Worm (Caenorhabditis elegans) whole organism, dauer: ENCODE results near the gene ubc-19.

Source experiments
- unc-62 ChIP-seq: sonication (generic microtip); optimal IDR thresholded peaks from 2 replicates; lab custom pipeline; 2017; ENCODE audit warnings: missing biosample characterization, missing genetic modification reagents, missing genetic modification characterization

The ubc-19 gene

DNA sequence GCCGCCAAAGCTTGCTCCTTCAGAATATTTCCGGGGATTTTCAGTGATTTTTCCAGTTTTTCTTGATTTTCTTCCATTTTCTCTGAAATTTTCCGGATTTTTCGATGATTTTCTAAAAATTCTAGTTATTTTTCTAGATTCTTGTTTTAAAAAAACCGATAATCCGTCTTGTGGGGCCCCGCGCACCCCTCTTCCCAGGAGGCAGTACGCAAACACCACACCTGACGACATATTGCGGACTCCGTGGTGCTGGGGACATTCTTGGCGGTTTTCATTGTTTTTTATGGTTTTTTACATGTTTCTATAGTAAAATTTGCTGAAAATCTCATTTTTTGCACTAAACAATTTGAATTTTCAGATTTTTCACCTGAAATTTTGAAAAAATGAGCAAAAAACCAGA lies at the start of gene ubc-19, which contains the start of gene Y69H2.7:
ubc-19 (minus strand) TSS at position 82 of the 400 bp plus-strand sequence.
Y69H2.7 (plus strand) TSS at position 309 of the 400 bp plus-strand sequence.
- no peak for TF ChIP-seq unc-62 (GFP tag; lab: Kevin White, UChicago)

- TF ChIP-seq unc-62 (GFP tag; lab: Kevin White, UChicago), result no peak
These were observed 48.1 kb upstream of the ubc-19 start for ce11 chrV:18737646-18738045.

ce11 chrV:18734381-18734780 lies 44.8 kb upstream of the ubc-19 start, which contains the start of gene scl-20:
Gene scl-20, minus strand, starts transcription at chrV:18734481.
- TF ChIP-seq unc-62 (GFP tag; lab: Kevin White, UChicago), result no peak

ce11 chrV:18733942-18734341 lies 44.4 kb upstream of the ubc-19 start:
- TF ChIP-seq unc-62 (GFP tag; lab: Kevin White, UChicago), result no peak

- TF ChIP-seq unc-62 (GFP tag; lab: Kevin White, UChicago), result no peak
These were observed 42.0 kb upstream of the ubc-19 start, which contains the start of the genes asp-18 and scl-19 for ce11 chrV:18731579-18732041. Gene asp-18, minus strand, starts transcription at chrV:18731679. Gene scl-19, plus strand, starts transcription at chrV:18731991.

DNA sequence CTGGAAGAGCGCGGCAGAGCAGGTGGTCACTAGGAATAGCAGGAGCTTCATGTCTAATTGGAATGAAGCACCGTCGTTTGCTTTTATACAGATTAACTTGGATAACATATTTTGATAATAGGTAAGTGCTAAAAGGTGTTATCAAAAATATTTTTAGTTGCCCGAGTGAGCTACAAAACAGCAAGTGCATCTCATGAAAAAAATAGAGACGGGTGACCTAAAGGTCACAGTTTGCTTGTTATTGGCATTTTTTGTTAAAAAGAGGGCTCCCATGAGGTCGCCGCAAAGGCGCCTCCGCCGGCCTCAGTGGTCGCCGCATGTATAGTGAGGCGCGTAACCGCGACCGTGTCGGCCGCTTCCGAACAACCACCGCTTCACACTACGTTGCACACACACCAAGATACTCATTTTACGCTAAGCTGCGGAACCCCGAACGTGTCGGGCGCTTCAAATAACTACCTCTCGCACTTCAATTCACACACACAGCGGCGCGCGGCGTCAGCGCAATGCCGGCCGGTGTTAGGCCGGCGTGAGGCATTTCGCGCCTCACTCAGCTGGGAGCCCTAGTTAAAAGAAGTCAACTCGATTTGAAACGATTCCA lies 39.9 kb upstream of the ubc-19 start, which contains the start of gene asp-19:
asp-19 (minus strand) TSS at position 51 of the 601 bp plus-strand sequence.
- TF ChIP-seq unc-62 (GFP tag; lab: Kevin White, UChicago), result no peak

DNA sequence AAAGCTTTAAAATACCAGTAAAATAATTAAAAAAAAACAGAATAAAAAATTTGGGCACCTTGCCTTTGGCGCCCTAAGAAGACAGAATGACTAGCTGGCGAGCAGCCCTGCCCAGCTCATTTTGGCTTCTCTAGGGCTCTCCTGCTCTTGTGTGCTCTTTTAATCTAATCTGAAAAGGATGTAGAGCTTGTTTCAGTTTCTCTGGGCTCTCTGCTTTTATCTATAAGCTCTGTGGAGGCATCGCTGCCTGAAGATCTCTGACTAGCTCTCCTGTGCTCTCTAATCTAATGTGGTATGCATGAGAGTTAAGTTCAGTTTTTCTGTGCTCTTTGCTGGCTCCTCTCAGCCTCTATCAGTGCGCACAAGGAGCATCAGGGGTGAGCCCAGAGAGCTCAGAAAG lies 36.3 kb upstream of the ubc-19 start:
- TF ChIP-seq unc-62 (GFP tag; lab: Kevin White, UChicago), result no peak

DNA sequence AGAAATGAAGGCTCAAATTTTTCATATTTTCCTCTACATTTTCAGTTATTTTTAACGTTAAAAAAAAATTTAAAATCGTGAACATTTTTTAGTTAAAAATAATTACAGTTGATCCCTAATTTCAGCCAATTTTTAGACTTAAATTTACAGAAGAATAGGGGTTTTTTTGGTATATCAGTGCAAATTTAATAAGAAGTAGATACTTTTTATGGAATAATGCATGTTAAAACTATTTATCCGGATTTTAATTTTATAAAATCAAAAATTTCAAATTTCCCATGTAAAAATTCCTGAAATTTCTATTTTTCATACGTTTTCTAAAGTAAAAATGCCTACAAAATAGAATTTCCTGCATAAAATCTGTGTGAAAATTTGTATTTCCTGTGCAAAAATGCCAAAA lies 34.5 kb upstream of the ubc-19 start:
- TF ChIP-seq unc-62 (GFP tag; lab: Kevin White, UChicago), result no peak

ce11 chrV:18723604-18724003 lies 34.0 kb upstream of the ubc-19 start:
- TF ChIP-seq unc-62 (GFP tag; lab: Kevin White, UChicago), result no peak

DNA sequence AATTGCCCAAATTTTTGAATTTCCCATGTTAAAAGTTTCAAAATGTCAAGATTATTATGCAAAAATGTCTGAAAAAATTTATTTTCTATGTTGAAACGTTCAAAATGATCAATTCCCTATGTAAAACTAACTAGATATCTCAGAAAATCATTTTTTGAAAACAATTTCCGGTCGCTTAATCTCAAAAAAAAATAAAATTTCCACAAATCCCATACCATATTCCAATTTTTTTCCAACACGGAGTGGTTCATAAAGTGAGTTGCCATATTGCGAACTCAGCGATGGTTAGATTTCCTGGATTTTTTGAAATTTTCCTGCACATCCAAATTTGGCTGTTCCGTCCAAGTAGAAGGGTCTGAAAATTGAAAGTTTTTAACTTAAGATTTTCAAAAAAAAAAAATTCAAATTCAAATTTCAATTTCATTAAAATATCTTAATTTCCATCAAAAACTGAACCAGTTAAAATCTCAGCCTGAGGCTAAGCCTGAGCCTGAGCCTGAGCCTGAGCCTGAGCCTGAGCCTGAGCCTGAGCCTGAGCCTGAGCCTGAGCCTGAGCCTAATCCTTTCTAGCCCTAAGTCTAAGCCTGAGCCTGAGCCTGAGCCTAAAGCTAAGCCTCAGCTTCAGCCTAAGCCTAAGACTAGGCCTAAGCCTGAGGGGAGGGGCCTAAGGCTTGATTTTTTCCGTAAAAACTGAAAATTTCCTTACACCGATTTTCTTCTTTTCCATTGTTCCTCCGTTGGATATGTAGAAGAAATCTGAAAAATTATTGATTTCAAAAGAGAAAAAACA lies 33.1 kb upstream of the ubc-19 start:
- no peak for TF ChIP-seq unc-62 (GFP tag; lab: Kevin White, UChicago)

DNA sequence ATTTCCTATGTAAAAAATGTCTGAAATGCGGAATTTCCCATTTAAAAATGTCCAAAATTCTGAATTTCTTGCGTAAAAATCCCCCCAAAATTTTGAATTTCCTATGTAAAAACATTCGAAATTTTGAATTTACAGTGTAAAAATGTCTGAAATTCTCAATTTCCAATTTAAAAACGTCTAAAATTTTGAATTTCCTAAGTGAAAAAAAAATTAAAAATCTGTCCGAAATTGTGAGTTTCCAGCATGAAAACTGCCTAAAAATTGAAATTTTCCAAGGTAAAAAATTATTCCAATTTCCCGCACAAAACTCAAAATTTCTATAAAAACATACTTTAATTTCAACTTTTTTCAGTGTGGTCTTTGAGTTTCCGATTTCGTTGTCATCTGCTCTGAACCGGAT lies 32.3 kb upstream of the ubc-19 start:
- no peak for TF ChIP-seq unc-62 (GFP tag; lab: Kevin White, UChicago)

ce11 chrV:18719956-18720489 lies 30.5 kb upstream of the ubc-19 start, which contains the start of gene Y17D7C.2:
Gene Y17D7C.2, minus strand, starts transcription at chrV:18719987.
- no peak for TF ChIP-seq unc-62 (GFP tag; lab: Kevin White, UChicago)

DNA sequence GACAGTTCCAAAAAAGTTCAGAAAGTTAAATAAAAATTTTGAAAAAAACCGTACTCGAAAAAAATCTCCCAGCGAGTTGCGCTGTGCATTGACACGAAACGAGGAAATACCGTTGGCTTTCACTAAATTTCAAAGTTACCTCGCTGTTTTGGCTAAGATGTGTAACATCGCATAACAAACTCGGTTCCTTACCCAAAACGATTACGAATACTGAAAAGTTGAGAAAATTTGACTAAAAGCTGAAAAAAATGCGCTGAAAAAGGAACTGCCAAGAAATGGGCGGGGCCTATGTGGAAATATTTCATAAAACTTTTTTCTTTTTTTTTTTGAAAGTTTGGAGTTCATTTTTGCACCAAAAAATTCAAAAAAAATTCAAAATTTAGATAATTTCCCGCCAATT lies 29.9 kb upstream of the ubc-19 start:
- no peak for TF ChIP-seq unc-62 (GFP tag; lab: Kevin White, UChicago)

ce11 chrV:18712118-18712517 lies 22.6 kb upstream of the ubc-19 start:
- no peak for TF ChIP-seq unc-62 (GFP tag; lab: Kevin White, UChicago)

DNA sequence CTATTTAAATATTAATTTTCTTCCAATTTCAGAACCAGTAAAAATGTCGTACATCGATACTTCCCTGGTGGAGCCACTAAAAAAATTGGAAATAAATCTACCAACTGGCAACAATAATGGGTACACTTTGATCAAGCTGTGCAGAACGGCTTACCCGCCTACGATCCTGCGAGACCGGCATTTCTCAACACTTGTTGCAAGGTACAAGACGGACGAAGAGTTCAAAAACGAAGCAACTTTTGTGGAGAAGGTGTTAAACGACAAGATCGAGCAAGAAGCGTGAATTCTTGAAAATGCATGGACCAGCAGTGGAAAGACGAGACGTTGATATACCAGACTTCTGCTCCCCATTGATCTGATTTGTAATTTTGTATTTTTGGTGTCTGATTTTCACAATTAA lies 21.8 kb upstream of the ubc-19 start:
- no peak for TF ChIP-seq unc-62 (GFP tag; lab: Kevin White, UChicago)

DNA sequence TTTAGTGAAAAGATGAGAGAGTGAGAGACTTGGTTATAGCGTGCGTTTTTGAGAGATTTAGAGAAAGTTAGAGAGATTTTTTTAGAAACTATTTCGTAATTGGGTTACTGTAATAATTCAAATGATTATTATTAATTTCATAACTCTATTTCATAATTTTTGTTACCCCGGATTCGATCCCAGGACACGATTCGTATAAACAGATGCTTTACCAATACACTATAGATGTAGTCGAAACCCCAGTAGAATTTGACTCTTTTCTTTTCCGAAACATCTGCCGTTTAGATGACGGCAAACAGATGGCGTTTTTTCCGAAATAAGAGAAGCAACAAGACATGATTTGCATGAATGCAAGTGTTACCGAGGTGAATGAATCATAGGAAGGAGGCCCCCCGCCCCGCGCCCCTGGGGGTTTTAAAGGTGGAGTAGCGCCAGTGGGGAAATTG lies 20.5 kb upstream of the ubc-19 start:
- TF ChIP-seq unc-62 (GFP tag; lab: Kevin White, UChicago), result no peak
